Fruit fly (Drosophila melanogaster) whole organism, embryonic: Measurements from ENCODE around the gene CG32985.
A peak's percentile ranks its signal among the peaks of the same experiment; 100 is the strongest.

Experiments
- ATbp ChIP-seq: fragments of 200-800 bp; sonication (Bioruptor generic); optimal IDR thresholded peaks from 2 replicates; lab custom pipeline; 2017; ENCODE audit warnings: missing biosample characterization, mild to moderate bottlenecking, missing genetic modification characterization, missing genetic modification reagents
- CG10431 ChIP-seq: fragments of 200-800 bp; sonication (Bioruptor generic); optimal IDR thresholded peaks from 3 replicates; lab custom pipeline; 2018; ENCODE audit warnings: missing biosample characterization, mild to moderate bottlenecking, missing genetic modification characterization
- CG10979 ChIP-seq: fragments of 200-800 bp; sonication (Bioruptor generic); optimal IDR thresholded peaks from 2 replicates; lab custom pipeline; 2018; ENCODE audit warnings: missing biosample characterization, mild to moderate bottlenecking, missing genetic modification characterization, moderate library complexity
- CG11085 ChIP-seq: fragments of 200-800 bp; sonication (Bioruptor generic); IDR thresholded peaks from 2 replicates; pipeline ENCODE4 v1.3.6; 2022; ENCODE audit warnings: missing biosample characterization, missing genetic modification characterization
- CG11504 ChIP-seq: fragments of 200-800 bp; sonication (Bioruptor generic); optimal IDR thresholded peaks from 3 replicates; lab custom pipeline; 2019; ENCODE audit warnings: missing biosample characterization, mild to moderate bottlenecking, missing genetic modification characterization, moderate library complexity
- CG11695 ChIP-seq: fragments of 200-800 bp; sonication (Bioruptor generic); IDR thresholded peaks from 3 replicates; pipeline ENCODE4 v1.3.6; 2022; ENCODE audit warnings: missing biosample characterization, missing genetic modification characterization
- CG12219 ChIP-seq: fragments of 200-800 bp; sonication (Bioruptor generic); optimal IDR thresholded peaks from 3 replicates; lab custom pipeline; 2018; ENCODE audit warnings: missing biosample characterization, mild to moderate bottlenecking, missing genetic modification characterization
- CG12391 ChIP-seq: fragments of 200-800 bp; sonication (Bioruptor generic); optimal IDR thresholded peaks from 3 replicates; lab custom pipeline; 2018; ENCODE audit warnings: missing biosample characterization, mild to moderate bottlenecking, missing genetic modification characterization, moderate library complexity
- CG13123 ChIP-seq: fragments of 200-800 bp; sonication (Bioruptor generic); optimal IDR thresholded peaks from 2 replicates; lab custom pipeline; 2016; ENCODE audit warnings: missing biosample characterization, missing genetic modification characterization
- CG14014 ChIP-seq: fragments of 200-800 bp; sonication (Bioruptor generic); IDR thresholded peaks from 2 replicates; pipeline ENCODE4 v1.3.6; 2022; ENCODE audit warnings: missing biosample characterization, missing genetic modification characterization
- CG15696 ChIP-seq: fragments of 200-800 bp; sonication (Bioruptor generic); optimal IDR thresholded peaks from 2 replicates; lab custom pipeline; 2019; ENCODE audit warnings: missing biosample characterization, mild to moderate bottlenecking, missing genetic modification characterization, moderate library complexity
- CG17385 ChIP-seq: fragments of 200-800 bp; sonication (Bioruptor generic); optimal IDR thresholded peaks from 3 replicates; lab custom pipeline; 2018; ENCODE audit warnings: missing biosample characterization, mild to moderate bottlenecking, missing genetic modification characterization
- CG18011 ChIP-seq: fragments of 200-800 bp; sonication (Bioruptor generic); optimal IDR thresholded peaks from 2 replicates; lab custom pipeline; 2017; ENCODE audit warnings: missing biosample characterization, missing genetic modification characterization, mild to moderate bottlenecking, moderate library complexity, missing genotype
- CG2120 ChIP-seq: fragments of 200-800 bp; sonication (Bioruptor generic); optimal IDR thresholded peaks from 3 replicates; lab custom pipeline; 2016; ENCODE audit warnings: missing biosample characterization, missing genetic modification characterization
- CG2199 ChIP-seq: fragments of 200-800 bp; sonication (Bioruptor generic); IDR thresholded peaks from 3 replicates; pipeline ENCODE4 v1.3.6; 2022; ENCODE audit warnings: missing biosample characterization, missing genetic modification characterization
- CG3163 ChIP-seq: fragments of 200-800 bp; sonication (Bioruptor generic); optimal IDR thresholded peaks from 3 replicates; lab custom pipeline; 2016; ENCODE audit warnings: missing biosample characterization, missing genetic modification characterization
- CG4404 ChIP-seq: fragments of 200-800 bp; sonication (Bioruptor generic); IDR thresholded peaks from 2 replicates; pipeline ENCODE4 v1.3.6; 2022; ENCODE audit warnings: missing biosample characterization, missing genetic modification characterization
- CG4730 ChIP-seq: fragments of 200-800 bp; sonication (Bioruptor generic); IDR thresholded peaks from 2 replicates; pipeline ENCODE4 v1.3.6; 2022; ENCODE audit warnings: missing biosample characterization, missing genetic modification characterization
- CG4854 ChIP-seq: fragments of 200-800 bp; sonication (Bioruptor generic); optimal IDR thresholded peaks from 2 replicates; lab custom pipeline; 2016; ENCODE audit warnings: missing biosample characterization, missing genetic modification characterization, inconsistent platforms
- CG6654 ChIP-seq: fragments of 200-800 bp; sonication (Bioruptor generic); optimal IDR thresholded peaks from 2 replicates; lab custom pipeline; 2017; ENCODE audit warnings: missing biosample characterization, mild to moderate bottlenecking, missing genetic modification characterization
- CG8281 ChIP-seq: fragments of 200-800 bp; sonication (Bioruptor generic); optimal IDR thresholded peaks from 2 replicates; lab custom pipeline; 2018; ENCODE audit warnings: missing biosample characterization, mild to moderate bottlenecking, missing genetic modification characterization, moderate library complexity
- CG8290 ChIP-seq, 3 experiments: fragments of 200-800 bp; sonication (Bioruptor generic); optimal IDR thresholded peaks; 2 replicates each; lab custom pipeline; 2016 to 2019; ENCODE audit warnings: missing biosample characterization in 3 of 3, missing genetic modification characterization in 3 of 3, mild to moderate bottlenecking in 2 of 3, moderate library complexity in 1 of 3
- CG9797 ChIP-seq: fragments of 200-800 bp; sonication (Bioruptor generic); optimal IDR thresholded peaks from 3 replicates; lab custom pipeline; 2018; ENCODE audit warnings: missing biosample characterization, mild to moderate bottlenecking, missing genetic modification characterization
- CG9817 ChIP-seq: fragments of 200-800 bp; sonication (Bioruptor generic); optimal IDR thresholded peaks from 2 replicates; lab custom pipeline; 2018; ENCODE audit warnings: missing biosample characterization, mild to moderate bottlenecking, missing genetic modification characterization, moderate library complexity
- CG9876 ChIP-seq: fragments of 200-800 bp; sonication (Bioruptor generic); optimal IDR thresholded peaks from 2 replicates; lab custom pipeline; 2016; ENCODE audit warnings: missing biosample characterization, missing genetic modification characterization
- Fer3 ChIP-seq: fragments of 200-800 bp; sonication (Bioruptor generic); optimal IDR thresholded peaks from 2 replicates; lab custom pipeline; 2018; ENCODE audit warnings: missing biosample characterization, mild to moderate bottlenecking, missing genetic modification characterization, moderate library complexity
- H2.0 ChIP-seq: fragments of 200-800 bp; sonication (Bioruptor generic); IDR thresholded peaks from 2 replicates; pipeline ENCODE4 v1.3.6; 2022; ENCODE audit warnings: missing biosample characterization, missing genetic modification characterization
- Lhr ChIP-seq: fragments of 200-800 bp; sonication (Bioruptor generic); optimal IDR thresholded peaks from 3 replicates; lab custom pipeline; 2017; ENCODE audit warnings: mild to moderate bottlenecking, missing biosample characterization, missing genetic modification reagents, missing genetic modification characterization
- Lpt ChIP-seq: fragments of >200 bp; optimal IDR thresholded peaks from 2 replicates; lab custom pipeline; 2018; ENCODE audit warnings: missing biosample characterization, missing genetic modification characterization
- Mrtf ChIP-seq: fragments of 200-800 bp; sonication (Bioruptor generic); IDR thresholded peaks from 3 replicates; pipeline ENCODE4 v1.3.6; 2022; ENCODE audit warnings: missing biosample characterization, missing genetic modification characterization
- ash1 ChIP-seq: fragments of 200-800 bp; sonication (Bioruptor generic); optimal IDR thresholded peaks from 2 replicates; lab custom pipeline; 2018; ENCODE audit warnings: missing biosample characterization, mild to moderate bottlenecking, missing genetic modification characterization
- chif ChIP-seq, 2 experiments: fragments of 200-800 bp; sonication (Bioruptor generic); optimal IDR thresholded peaks; 3 replicates each; lab custom pipeline; 2016; ENCODE audit warnings: missing biosample characterization in 2 of 2, missing genetic modification characterization in 2 of 2
- corto ChIP-seq: fragments of 200-800 bp; sonication (Bioruptor generic); optimal IDR thresholded peaks from 2 replicates; lab custom pipeline; 2016; ENCODE audit warnings: missing biosample characterization, mild to moderate bottlenecking, missing genetic modification characterization, moderate library complexity
- en ChIP-seq: fragments of 200-800 bp; sonication (Bioruptor generic); optimal IDR thresholded peaks from 2 replicates; lab custom pipeline; 2016; ENCODE audit warnings: missing biosample characterization, missing genetic modification characterization
- ewg ChIP-seq: fragments of 200-800 bp; sonication (Bioruptor generic); optimal IDR thresholded peaks from 3 replicates; lab custom pipeline; 2017; ENCODE audit warnings: mild to moderate bottlenecking, missing biosample characterization, missing genetic modification reagents, missing genetic modification characterization
- gcm2 ChIP-seq: fragments of 200-800 bp; sonication (Bioruptor generic); optimal IDR thresholded peaks from 2 replicates; lab custom pipeline; 2016; ENCODE audit warnings: missing biosample characterization, missing genetic modification characterization
- ind ChIP-seq: fragments of 200-800 bp; sonication (Bioruptor generic); optimal IDR thresholded peaks from 3 replicates; lab custom pipeline; 2016; ENCODE audit warnings: missing biosample characterization, missing genetic modification characterization
- lov ChIP-seq, 2 experiments: fragments of 200-800 bp in 1 of 2; fragments of >200 bp in 1 of 2; sonication (Bioruptor generic) in 1 of 2; IDR thresholded peaks in 1 of 2; optimal IDR thresholded peaks in 1 of 2; 2 replicates in 1 of 2; 3 replicates in 1 of 2; pipeline versions ENCODE4 v1.3.6 to Lab custom; 2017 to 2022; ENCODE audit warnings: missing biosample characterization in 1 of 2, missing genetic modification characterization in 1 of 2
- nau ChIP-seq: fragments of 200-800 bp; sonication (Bioruptor generic); optimal IDR thresholded peaks from 3 replicates; lab custom pipeline; 2017; ENCODE audit warnings: missing biosample characterization, mild to moderate bottlenecking, missing genetic modification characterization, missing genetic modification reagents
- nerfin-1 ChIP-seq: fragments of 200-800 bp; sonication (Bioruptor generic); optimal IDR thresholded peaks from 3 replicates; lab custom pipeline; 2019; ENCODE audit warnings: missing biosample characterization, mild to moderate bottlenecking, missing genetic modification characterization, moderate library complexity
- onecut ChIP-seq: fragments of 200-800 bp; sonication (Bioruptor generic); IDR thresholded peaks from 2 replicates; pipeline ENCODE4 v1.3.6; 2022; ENCODE audit warnings: missing biosample characterization, missing genetic modification characterization
- org-1 ChIP-seq: fragments of 200-800 bp; sonication (Bioruptor generic); optimal IDR thresholded peaks from 2 replicates; lab custom pipeline; 2017; ENCODE audit warnings: missing biosample characterization, missing genetic modification characterization
- pzg ChIP-seq: fragments of 200-800 bp; sonication (Bioruptor generic); optimal IDR thresholded peaks from 3 replicates; lab custom pipeline; 2018; ENCODE audit warnings: missing biosample characterization, mild to moderate bottlenecking, missing genetic modification characterization, moderate library complexity
- sc ChIP-seq, 3 experiments: fragments of >200 bp in 2 of 3; fragments of 200-800 bp in 1 of 3; sonication (Bioruptor generic) in 1 of 3; optimal IDR thresholded peaks; 2 replicates in 2 of 3; 3 replicates in 1 of 3; lab custom pipeline; 2017; ENCODE audit warnings: mild to moderate bottlenecking in 1 of 3, missing biosample characterization in 1 of 3, missing genetic modification characterization in 1 of 3, missing genetic modification reagents in 1 of 3
- tio ChIP-seq: fragments of 200-800 bp; sonication (Bioruptor generic); optimal IDR thresholded peaks from 2 replicates; lab custom pipeline; 2017; ENCODE audit warnings: missing biosample characterization, missing genetic modification characterization, inconsistent platforms
- toy ChIP-seq: fragments of 200-800 bp; sonication (Bioruptor generic); IDR thresholded peaks from 2 replicates; pipeline ENCODE4 v1.3.6; 2022; ENCODE audit warnings: missing biosample characterization, missing genetic modification characterization
- yki ChIP-seq: fragments of >200 bp; optimal IDR thresholded peaks from 3 replicates; lab custom pipeline; 2018
- z ChIP-seq: fragments of 200-800 bp; sonication (Bioruptor generic); IDR thresholded peaks from 3 replicates; pipeline ENCODE4 v1.3.6; 2022; ENCODE audit warnings: missing biosample characterization, missing genetic modification characterization
- zen2 ChIP-seq: fragments of 200-800 bp; sonication (Bioruptor generic); IDR thresholded peaks from 3 replicates; pipeline ENCODE4 v1.3.6; 2022; ENCODE audit warnings: missing biosample characterization, missing genetic modification characterization; ENCODE audit not compliant: partially characterized antibody

The CG32985 gene

DNA sequence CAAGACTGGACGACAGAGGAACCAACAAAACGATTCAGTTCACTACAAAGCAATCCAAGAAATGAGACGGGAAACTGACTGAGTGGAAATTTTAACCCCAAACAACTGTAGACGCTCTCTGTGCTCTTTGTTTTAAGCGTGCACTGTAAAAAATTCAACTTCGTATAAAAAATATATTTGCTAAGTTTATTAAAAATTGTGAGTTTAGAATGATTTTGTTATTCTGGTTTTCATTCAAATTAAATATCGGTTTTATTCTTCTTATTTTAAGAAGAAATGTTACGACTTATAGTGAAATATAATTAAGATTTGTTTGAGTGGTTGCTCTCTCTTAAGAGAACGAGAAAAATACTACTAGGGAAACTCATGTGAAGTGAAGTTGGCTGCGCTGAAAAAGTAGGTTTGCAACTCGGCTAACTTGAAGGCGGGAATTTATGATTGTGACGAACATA lies 4.3 kb upstream of the CG32985 start (continued):
- TF ChIP-seq CG10979 (tag; lab: Kevin White, UChicago) (peak; percentile 97), chif (GFP tag; optimal IDR thresholded peaks at IDR 0.05; lab: Kevin White, UChicago) (peak; percentile 90 to 94), yki (lab: Kevin White, UChicago) (no peak), CG11504 (tag; lab: Kevin White, UChicago) (peak; percentile 97), CG18011 (GFP tag; lab: Kevin White, UChicago) (peak; percentile 72), CG2199 (GFP tag; lab: Robert Waterston, UW) (peak; percentile 95), CG6654 (GFP tag; lab: Kevin White, UChicago) (peak; percentile 59), ewg (GFP tag; lab: Kevin White, UChicago) (peak; percentile 81), CG12219 (GFP tag; lab: Kevin White, UChicago) (peak; percentile 93), CG10431 (GFP tag; lab: Kevin White, UChicago) (peak; percentile 60), org-1 (GFP tag; lab: Kevin White, UChicago) (peak; percentile 91), z (GFP tag; lab: Robert Waterston, UW) (peak; percentile 92), sc (optimal IDR thresholded peaks at IDR 0.05; lab: Kevin White, UChicago) (no peak), sc (GFP tag; optimal IDR thresholded peaks at IDR 0.05; lab: Kevin White, UChicago) (peak; percentile 88), en (GFP tag; lab: Kevin White, UChicago) (peak; percentile 74), lov (optimal IDR thresholded peaks at IDR 0.05; lab: Kevin White, UChicago) (no peak), lov (GFP tag; IDR thresholded peaks at IDR 0.05; lab: Robert Waterston, UW) (peak; percentile 97; the same call in 2 of the 3 replicates), toy (GFP tag; lab: Robert Waterston, UW) (peak; percentile 91), Mrtf (GFP tag; lab: Robert Waterston, UW) (peak; percentile 93), H2.0 (peak; percentile 98), CG12391 (tag; lab: Kevin White, UChicago) (peak; percentile 98), corto (no peak), ash1 (GFP tag; lab: Kevin White, UChicago) (peak; percentile 51), CG8281 (tag; lab: Kevin White, UChicago) (peak; percentile 66), onecut (peak; percentile 92), CG9797 (GFP tag; lab: Kevin White, UChicago) (no peak), CG9817 (tag; lab: Kevin White, UChicago) (peak; percentile 80), CG11085 (GFP tag; lab: Robert Waterston, UW) (peak; percentile 93), gcm2 (GFP tag; lab: Kevin White, UChicago) (peak; percentile 96), zen2 (no peak), CG4730 (GFP tag; lab: Robert Waterston, UW) (peak; percentile 97), pzg (GFP tag; lab: Kevin White, UChicago) (peak; percentile 56), Lpt (no peak), CG4854 (GFP tag; lab: Kevin White, UChicago) (peak; percentile 84), Fer3 (tag; lab: Kevin White, UChicago) (peak; percentile 86), CG8290 (GFP tag; optimal IDR thresholded peaks at IDR 0.05; lab: Kevin White, UChicago) (peak; percentile 97), CG8290 (tag; optimal IDR thresholded peaks at IDR 0.05; lab: Kevin White, UChicago) (peak; percentile 74 to 89), CG17385 (GFP tag; lab: Kevin White, UChicago) (peak; percentile 86), CG2120 (GFP tag; lab: Kevin White, UChicago) (peak; percentile 95), nerfin-1 (tag; lab: Kevin White, UChicago) (peak; percentile 86), CG13123 (peak; percentile 99), CG15696 (tag; lab: Kevin White, UChicago) (peak; percentile 83), ATbp (GFP tag; lab: Kevin White, UChicago) (peak; percentile 92), nau (GFP tag; lab: Kevin White, UChicago) (peak; percentile 86), CG4404 (GFP tag; lab: Robert Waterston, UW) (peak; percentile 94), CG9876 (GFP tag; lab: Kevin White, UChicago) (peak; percentile 80), ind (GFP tag; lab: Kevin White, UChicago) (peak; percentile 91), Lhr (peak; percentile 80), CG14014 (GFP tag; lab: Robert Waterston, UW) (peak; percentile 96), CG11695 (GFP tag; lab: Robert Waterston, UW) (peak; percentile 98), tio (GFP tag; lab: Kevin White, UChicago) (peak; percentile 92), CG3163 (GFP tag; lab: Kevin White, UChicago) (peak; percentile 99)
